Fruit fly (Drosophila melanogaster): ENCODE data around the gene RfC3.

Gene RfC3

dm6 chr2L:10418981-10419380 lies at the start of gene RfC3:
Gene RfC3, plus strand, starts transcription at chr2L:10419190.
- no peak for TF ChIP-seq rn (GFP tag; IDR thresholded peaks at IDR 0.05)
- TF ChIP-seq Snoo (tag; optimal IDR thresholded peaks at IDR 0.05) = no peak
- TF ChIP-seq fd96Ca (GFP tag; IDR thresholded peaks at IDR 0.05) = no peak
- TF ChIP-seq CG8159 (tag; optimal IDR thresholded peaks at IDR 0.05) = no peak
- no peak for TF ChIP-seq CG34367 (tag; optimal IDR thresholded peaks at IDR 0.05)
- no peak for TF ChIP-seq CG4496 (GFP tag; IDR thresholded peaks at IDR 0.05)
- TF ChIP-seq CG32121 (GFP tag; IDR thresholded peaks at IDR 0.05) = no peak
- TF ChIP-seq CG12605 (GFP tag; IDR thresholded peaks at IDR 0.05) = no peak
- no peak for TF ChIP-seq Ets98B (GFP tag; IDR thresholded peaks at IDR 0.05)
- no peak for TF ChIP-seq CG10348 (GFP tag; IDR thresholded peaks at IDR 0.05)
- no peak for TF ChIP-seq EcR (GFP tag; optimal IDR thresholded peaks at IDR 0.05)
- no peak for TF ChIP-seq Pif1A (GFP tag; optimal IDR thresholded peaks at IDR 0.05)
- no peak for TF ChIP-seq gl (tag; optimal IDR thresholded peaks at IDR 0.05)
- no peak for TF ChIP-seq CG14655 (GFP tag; optimal IDR thresholded peaks at IDR 0.05)
- no peak for TF ChIP-seq CG9948 (tag; optimal IDR thresholded peaks at IDR 0.05)
- no peak for TF ChIP-seq CG13204 (GFP tag; optimal IDR thresholded peaks at IDR 0.05)
- no peak for TF ChIP-seq CG17806 (tag; optimal IDR thresholded peaks at IDR 0.05)
- TF ChIP-seq Pif1B (GFP tag; optimal IDR thresholded peaks at IDR 0.05) = no peak

DNA sequence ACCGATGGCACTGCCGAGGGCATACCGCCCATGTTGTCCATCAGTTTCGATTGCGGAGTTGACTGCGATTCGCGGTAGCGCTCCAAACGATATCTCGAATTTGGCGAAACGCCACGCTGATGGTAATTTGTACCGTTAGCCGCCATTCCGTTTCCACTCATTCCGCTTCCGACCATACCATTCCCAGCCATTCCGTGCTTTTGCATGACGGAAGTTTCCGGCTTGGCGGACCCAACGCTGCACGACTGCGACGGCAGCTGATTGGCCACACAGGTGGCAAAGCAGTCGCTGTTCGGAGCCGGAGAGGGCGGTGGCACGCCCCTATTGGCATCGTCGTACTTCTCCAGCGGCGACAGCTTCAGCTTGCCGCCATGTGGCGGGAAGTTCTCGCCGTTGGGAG lies 46.7 kb upstream of the RfC3 start:
- TF ChIP-seq CG15710 (tag; optimal IDR thresholded peaks at IDR 0.05) (no peak), fd96Ca (GFP tag; IDR thresholded peaks at IDR 0.05) (no peak), Pif1B (GFP tag; optimal IDR thresholded peaks at IDR 0.05) (no peak), Pif1A (GFP tag; optimal IDR thresholded peaks at IDR 0.05) (no peak), gl (tag; optimal IDR thresholded peaks at IDR 0.05) (no peak), CG14655 (GFP tag; optimal IDR thresholded peaks at IDR 0.05) (no peak), EcR (GFP tag; optimal IDR thresholded peaks at IDR 0.05) (no peak), CG8301 (tag; optimal IDR thresholded peaks at IDR 0.05) (no peak), CG13204 (GFP tag; optimal IDR thresholded peaks at IDR 0.05) (no peak), CG32121 (GFP tag; IDR thresholded peaks at IDR 0.05) (no peak), CG8159 (tag; optimal IDR thresholded peaks at IDR 0.05) (no peak), rn (GFP tag; IDR thresholded peaks at IDR 0.05) (no peak)

DNA sequence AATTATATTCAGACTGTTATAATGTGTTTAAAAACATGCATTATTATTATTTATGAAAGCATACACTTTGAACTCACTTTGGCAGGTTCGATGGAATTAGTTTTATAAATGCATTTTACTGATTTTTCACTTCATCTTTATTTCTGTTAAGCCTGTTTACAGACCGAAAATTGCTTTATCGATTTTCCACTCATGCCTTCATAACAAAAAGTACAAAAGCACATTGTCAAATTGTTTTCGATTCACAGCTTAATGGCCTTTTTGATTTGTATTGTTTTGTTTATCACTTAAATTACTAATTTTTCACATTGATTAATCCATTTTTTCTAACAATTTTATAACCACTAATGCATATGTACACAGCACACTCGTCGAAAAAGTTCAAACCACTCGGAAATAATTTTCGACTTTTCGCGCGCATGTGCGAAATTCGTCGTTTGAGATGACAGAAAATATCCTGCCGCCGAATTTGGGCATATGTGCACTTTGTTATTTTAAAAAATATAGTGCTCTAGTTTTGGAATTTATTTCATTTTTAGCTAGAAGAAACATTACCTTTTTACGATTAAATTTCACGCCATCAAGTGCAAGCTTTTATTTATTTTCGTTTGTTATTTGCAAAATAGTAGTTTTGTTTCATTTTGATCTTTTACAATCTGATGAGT lies 45.3 kb upstream of the RfC3 start, which contains the start of gene rho-5:
rho-5 (minus strand) TSS at position 296 of the 665 bp plus-strand sequence.
- no peak for TF ChIP-seq CG10348 (GFP tag; IDR thresholded peaks at IDR 0.05)
- TF ChIP-seq CG8159 (tag; optimal IDR thresholded peaks at IDR 0.05) = no peak
- no peak for TF ChIP-seq CG34367 (tag; optimal IDR thresholded peaks at IDR 0.05)
- TF ChIP-seq EcR (GFP tag; optimal IDR thresholded peaks at IDR 0.05) = no peak
- TF ChIP-seq Ets98B (GFP tag; IDR thresholded peaks at IDR 0.05) = no peak
- TF ChIP-seq gl (tag; optimal IDR thresholded peaks at IDR 0.05) = no peak

dm6 chr2L:10375464-10376236 lies 43.3 kb upstream of the RfC3 start, which contains the start of the genes CG33303 and dpr19:
Gene CG33303, minus strand, starts transcription at chr2L:10375757.
Gene dpr19, plus strand, starts transcription at chr2L:10376168.
- no peak for TF ChIP-seq EcR (GFP tag; optimal IDR thresholded peaks at IDR 0.05)
- peak; percentile 44 for TF ChIP-seq CG8301 (tag; optimal IDR thresholded peaks at IDR 0.05)
- TF ChIP-seq CG8159 (tag; optimal IDR thresholded peaks at IDR 0.05) = peak; percentile 56
- peak; percentile 48 for TF ChIP-seq CG17806 (tag; optimal IDR thresholded peaks at IDR 0.05)
- TF ChIP-seq D1 (tag; optimal IDR thresholded peaks at IDR 0.05) = peak; percentile 70
- TF ChIP-seq CG9948 (tag; optimal IDR thresholded peaks at IDR 0.05) = peak; percentile 44
- peak; percentile 57 for TF ChIP-seq CG15710 (tag; optimal IDR thresholded peaks at IDR 0.05)
- TF ChIP-seq Snoo (tag; optimal IDR thresholded peaks at IDR 0.05) = peak; percentile 43
- TF ChIP-seq CG14655 (GFP tag; optimal IDR thresholded peaks at IDR 0.05) = no peak
- TF ChIP-seq rn (GFP tag; IDR thresholded peaks at IDR 0.05) = no peak
- peak; percentile 25 for TF ChIP-seq CG34367 (tag; optimal IDR thresholded peaks at IDR 0.05)
- TF ChIP-seq CG32121 (GFP tag; IDR thresholded peaks at IDR 0.05) = peak; percentile 41
- no peak for TF ChIP-seq Pif1B (GFP tag; optimal IDR thresholded peaks at IDR 0.05)
- TF ChIP-seq Ets98B (GFP tag; IDR thresholded peaks at IDR 0.05) = peak; percentile 50; the same call in 1 of the 2 replicates
- no peak for TF ChIP-seq CG10348 (GFP tag; IDR thresholded peaks at IDR 0.05)
- TF ChIP-seq CG4496 (GFP tag; IDR thresholded peaks at IDR 0.05) = peak; percentile 44; the same call in 1 of the 3 replicates
- TF ChIP-seq Pif1A (GFP tag; optimal IDR thresholded peaks at IDR 0.05) = no peak
- TF ChIP-seq CG12605 (GFP tag; IDR thresholded peaks at IDR 0.05) = no peak

DNA sequence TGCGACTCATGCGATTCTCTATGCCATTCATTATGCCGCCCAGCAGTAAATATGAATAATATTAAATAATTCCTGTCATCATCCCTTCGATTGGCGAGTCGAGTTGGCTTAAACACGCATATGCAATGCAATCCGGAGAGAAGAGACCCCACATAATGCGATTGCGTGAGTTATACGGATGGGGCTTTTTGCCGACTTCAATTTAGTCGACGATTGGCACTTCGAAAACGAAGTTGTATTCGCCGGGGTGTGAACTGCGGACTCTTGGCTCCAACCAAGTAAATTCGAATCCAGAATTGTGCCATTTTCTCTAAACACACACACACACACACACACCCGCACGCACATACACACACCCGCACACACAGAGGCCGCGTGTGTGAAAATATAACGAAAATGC lies 42.7 kb upstream of the RfC3 start:
- TF ChIP-seq CG12605 (GFP tag; IDR thresholded peaks at IDR 0.05) (no peak), fd96Ca (GFP tag; IDR thresholded peaks at IDR 0.05) (no peak), CG8301 (tag; optimal IDR thresholded peaks at IDR 0.05) (no peak), Pif1A (GFP tag; optimal IDR thresholded peaks at IDR 0.05) (no peak), Ets98B (GFP tag; IDR thresholded peaks at IDR 0.05) (no peak), CG15710 (tag; optimal IDR thresholded peaks at IDR 0.05) (no peak), CG14655 (GFP tag; optimal IDR thresholded peaks at IDR 0.05) (no peak), CG10348 (GFP tag; IDR thresholded peaks at IDR 0.05) (no peak), CG9948 (tag; optimal IDR thresholded peaks at IDR 0.05) (no peak), CG32121 (GFP tag; IDR thresholded peaks at IDR 0.05) (no peak), CG13204 (GFP tag; optimal IDR thresholded peaks at IDR 0.05) (no peak), Snoo (tag; optimal IDR thresholded peaks at IDR 0.05) (no peak), CG34367 (tag; optimal IDR thresholded peaks at IDR 0.05) (no peak), CG4496 (GFP tag; IDR thresholded peaks at IDR 0.05) (no peak)
